Worm (Caenorhabditis elegans) whole organism, L2 larva: ENCODE measurements around the gene dli-1.
A peak's percentile ranks its signal among the peaks of the same experiment; 100 is the strongest.

ENCODE experiments used
- mab-5 ChIP-seq: fragments of 150-350 bp; optimal IDR thresholded peaks from 2 replicates; lab custom pipeline; 2014; ENCODE audit warnings: missing biosample characterization, missing genetic modification characterization
- nhr-11 ChIP-seq: fragments of 150-350 bp; optimal IDR thresholded peaks from 2 replicates; lab custom pipeline; 2014; ENCODE audit warnings: missing biosample characterization, missing genetic modification characterization
- nhr-12 ChIP-seq: fragments of 150-350 bp; optimal IDR thresholded peaks from 2 replicates; lab custom pipeline; 2014; ENCODE audit warnings: missing biosample characterization, missing genetic modification characterization
- nhr-25 ChIP-seq: fragments of 150-350 bp; sonication (generic microtip); optimal IDR thresholded peaks from 3 replicates; lab custom pipeline; 2014; ENCODE audit warnings: missing biosample characterization, missing genetic modification characterization
- nhr-6 ChIP-seq: fragments of 150-350 bp; optimal IDR thresholded peaks from 2 replicates; lab custom pipeline; 2014; ENCODE audit warnings: missing biosample characterization, missing genetic modification characterization
- skn-1 ChIP-seq: sonication (generic microtip); optimal IDR thresholded peaks from 2 replicates; lab custom pipeline; 2017; ENCODE audit warnings: missing biosample characterization, missing genetic modification characterization
- unc-39 ChIP-seq: fragments of 150-350 bp; optimal IDR thresholded peaks from 2 replicates; lab custom pipeline; 2014; ENCODE audit warnings: missing biosample characterization, missing genetic modification characterization
- unc-62 ChIP-seq: fragments of 150-350 bp; optimal IDR thresholded peaks from 2 replicates; lab custom pipeline; 2014; ENCODE audit warnings: missing biosample characterization, missing genetic modification reagents, missing genetic modification characterization

DNA sequence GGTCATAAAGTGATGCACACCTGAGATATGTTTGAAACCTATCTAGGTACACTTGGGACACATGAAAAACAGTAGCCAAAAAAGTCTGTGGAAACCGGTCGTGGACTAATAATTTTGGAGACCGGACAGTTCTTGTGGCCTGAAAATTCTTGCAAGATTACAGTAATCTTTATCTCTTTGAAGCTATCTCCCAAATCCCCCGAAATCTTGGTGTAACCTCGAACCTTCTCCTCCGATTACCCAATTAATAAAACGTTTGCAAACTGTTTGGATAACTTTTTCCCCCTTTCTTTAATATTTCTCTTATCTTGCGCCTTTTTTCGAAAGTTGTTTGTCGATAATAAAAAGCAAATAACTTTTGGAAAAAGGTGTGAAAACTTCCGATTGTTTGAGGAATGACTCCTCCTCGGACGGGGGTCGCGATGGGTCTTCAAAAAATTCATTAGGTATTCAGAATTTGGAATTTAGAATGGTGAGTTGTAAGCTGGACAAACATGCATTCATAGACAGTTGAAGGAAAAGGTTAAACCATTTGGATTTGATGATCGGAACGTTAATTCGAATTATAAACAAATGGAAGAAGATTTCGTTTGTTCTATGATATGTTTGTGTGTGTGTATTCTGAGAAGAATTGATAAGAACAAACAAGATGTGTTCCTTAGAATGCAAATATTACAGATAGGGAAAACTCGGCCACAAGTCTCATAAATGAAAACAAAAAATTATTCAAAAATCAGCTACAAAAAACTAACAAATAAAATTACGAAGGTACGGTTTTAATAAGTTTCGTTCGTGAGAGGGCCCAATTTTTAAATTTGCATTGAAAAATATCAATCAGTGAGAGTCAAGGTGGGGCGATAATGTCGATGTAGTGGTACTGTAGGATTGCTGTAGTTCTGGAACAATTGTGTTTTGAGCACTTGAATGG lies 15.5 kb downstream of the dli-1 start:
- TF ChIP-seq unc-39 (tag; lab: Kevin White, UChicago): no peak
- TF ChIP-seq nhr-25: peak; percentile 92
- no peak for TF ChIP-seq skn-1
- TF ChIP-seq nhr-6: peak; percentile 12
- TF ChIP-seq unc-62: no peak
- TF ChIP-seq mab-5 (tag; lab: Kevin White, UChicago): no peak
- TF ChIP-seq nhr-12 (tag; lab: Kevin White, UChicago): no peak
- no peak for TF ChIP-seq nhr-11
